Fruit fly (Drosophila melanogaster) whole organism, prepupa: ENCODE measurements around the gene MFS3.

Source experiments
- CG10669 ChIP-seq: fragments of 200-800 bp; sonication (Bioruptor generic); optimal IDR thresholded peaks from 3 replicates; lab custom pipeline; 2018; ENCODE audit warnings: missing biosample characterization, mild to moderate bottlenecking, missing genetic modification characterization, moderate library complexity
- CG11902 ChIP-seq: fragments of 200-800 bp; sonication (Bioruptor generic); optimal IDR thresholded peaks from 3 replicates; lab custom pipeline; 2016; ENCODE audit warnings: missing biosample characterization, missing genetic modification characterization
- CG15336 ChIP-seq: fragments of 200-800 bp; sonication (Bioruptor generic); IDR thresholded peaks from 2 replicates; pipeline ENCODE4 v1.3.6; 2022; ENCODE audit warnings: missing biosample characterization, missing genetic modification characterization
- CG16779 ChIP-seq: fragments of 200-800 bp; sonication (Bioruptor generic); optimal IDR thresholded peaks from 3 replicates; lab custom pipeline; 2017; ENCODE audit warnings: missing biosample characterization, mild to moderate bottlenecking, missing genetic modification characterization
- CG34406 ChIP-seq: fragments of 200-800 bp; sonication (Bioruptor generic); optimal IDR thresholded peaks from 3 replicates; lab custom pipeline; 2016; ENCODE audit warnings: missing biosample characterization, missing genetic modification characterization
- CG3919 ChIP-seq: fragments of 200-800 bp; sonication (Bioruptor generic); optimal IDR thresholded peaks from 3 replicates; lab custom pipeline; 2016; ENCODE audit warnings: missing biosample characterization, missing genetic modification characterization
- CG6163 ChIP-seq: fragments of 200-800 bp; sonication (Bioruptor generic); IDR thresholded peaks from 3 replicates; pipeline ENCODE4 v1.3.6; 2022; ENCODE audit warnings: missing biosample characterization, missing genetic modification characterization
- CG6792 ChIP-seq: fragments of 200-800 bp; sonication (Bioruptor generic); optimal IDR thresholded peaks from 3 replicates; lab custom pipeline; 2016; ENCODE audit warnings: missing biosample characterization, missing genetic modification characterization
- CG6808 ChIP-seq: fragments of 200-800 bp; sonication (Bioruptor generic); optimal IDR thresholded peaks from 3 replicates; lab custom pipeline; 2017; ENCODE audit warnings: missing biosample characterization, missing genetic modification characterization, mild to moderate bottlenecking, moderate library complexity, missing genetic modification reagents
- CG7368 ChIP-seq: fragments of 200-800 bp; sonication (Bioruptor generic); optimal IDR thresholded peaks from 3 replicates; lab custom pipeline; 2016; ENCODE audit warnings: missing biosample characterization, missing genetic modification characterization
- CG9139 ChIP-seq: fragments of 200-800 bp; sonication (Bioruptor generic); optimal IDR thresholded peaks from 3 replicates; lab custom pipeline; 2017; ENCODE audit warnings: missing biosample characterization, mild to moderate bottlenecking, missing genetic modification characterization
- Eip75B ChIP-seq: fragments of 200-800 bp; sonication (Bioruptor generic); optimal IDR thresholded peaks from 3 replicates; lab custom pipeline; 2016; ENCODE audit warnings: missing biosample characterization, missing genetic modification characterization
- Eip78C ChIP-seq: fragments of 200-800 bp; sonication (Bioruptor generic); peaks from one replicate; lab custom pipeline; 2016; ENCODE audit warnings: missing biosample characterization, missing genetic modification characterization
- Ets21C ChIP-seq: fragments of 200-800 bp; sonication (Bioruptor generic); optimal IDR thresholded peaks from 3 replicates; lab custom pipeline; 2016; ENCODE audit warnings: missing biosample characterization, missing genetic modification characterization
- Hr4 ChIP-seq: fragments of 200-800 bp; sonication (Bioruptor generic); optimal IDR thresholded peaks from 3 replicates; lab custom pipeline; 2016; ENCODE audit warnings: missing biosample characterization, missing genetic modification characterization
- OdsH ChIP-seq: fragments of 200-800 bp; sonication (Bioruptor generic); optimal IDR thresholded peaks from 3 replicates; lab custom pipeline; 2016; ENCODE audit warnings: missing biosample characterization, missing genetic modification characterization
- Sox102F ChIP-seq: fragments of 200-800 bp; sonication (Bioruptor generic); optimal IDR thresholded peaks from 2 replicates; lab custom pipeline; 2016; ENCODE audit warnings: missing biosample characterization, mild to moderate bottlenecking, missing genetic modification characterization
- acj6 ChIP-seq: fragments of 200-800 bp; sonication (Bioruptor generic); optimal IDR thresholded peaks from 3 replicates; lab custom pipeline; 2016; ENCODE audit warnings: missing biosample characterization, missing genetic modification characterization
- cyc ChIP-seq: fragments of 200-800 bp; sonication (Bioruptor generic); optimal IDR thresholded peaks from 3 replicates; lab custom pipeline; 2016; ENCODE audit warnings: missing biosample characterization, missing genetic modification characterization
- eg ChIP-seq: fragments of 200-800 bp; sonication (Bioruptor generic); IDR thresholded peaks from 3 replicates; pipeline ENCODE4 v1.3.6; 2022; ENCODE audit warnings: missing biosample characterization, missing genetic modification characterization
- fd85E ChIP-seq: fragments of 200-800 bp; sonication (Bioruptor generic); optimal IDR thresholded peaks from 3 replicates; lab custom pipeline; 2016; ENCODE audit warnings: missing biosample characterization, missing genetic modification characterization
- fkh ChIP-seq: fragments of 200-800 bp; sonication (Bioruptor generic); optimal IDR thresholded peaks from 3 replicates; lab custom pipeline; 2017; ENCODE audit warnings: missing biosample characterization, mild to moderate bottlenecking, missing genetic modification characterization, moderate library complexity
- pdm3 ChIP-seq: fragments of 200-800 bp; sonication (Bioruptor generic); optimal IDR thresholded peaks from 3 replicates; lab custom pipeline; 2016; ENCODE audit warnings: missing biosample characterization, missing genetic modification characterization
- salr ChIP-seq, 2 experiments: fragments of 200-800 bp; sonication (Bioruptor generic); optimal IDR thresholded peaks; 3 replicates each; lab custom pipeline; 2016 to 2018; ENCODE audit warnings: missing biosample characterization in 2 of 2, missing genetic modification characterization in 2 of 2, mild to moderate bottlenecking in 1 of 2
- ss ChIP-seq, 2 experiments: fragments of 200-800 bp; sonication (Bioruptor generic); optimal IDR thresholded peaks; 2 replicates in 1 of 2; 3 replicates in 1 of 2; lab custom pipeline; 2017 to 2018; ENCODE audit warnings: mild to moderate bottlenecking in 2 of 2, missing biosample characterization in 2 of 2, missing genetic modification characterization in 2 of 2, moderate library complexity in 1 of 2
- svp ChIP-seq: fragments of 200-800 bp; sonication (Bioruptor generic); peaks from one replicate; lab custom pipeline; 2016; ENCODE audit warnings: missing biosample characterization, missing genetic modification characterization
- topi ChIP-seq: fragments of 200-800 bp; sonication (Bioruptor generic); optimal IDR thresholded peaks from 3 replicates; lab custom pipeline; 2016; ENCODE audit warnings: missing biosample characterization, missing genetic modification characterization

The MFS3 gene

DNA sequence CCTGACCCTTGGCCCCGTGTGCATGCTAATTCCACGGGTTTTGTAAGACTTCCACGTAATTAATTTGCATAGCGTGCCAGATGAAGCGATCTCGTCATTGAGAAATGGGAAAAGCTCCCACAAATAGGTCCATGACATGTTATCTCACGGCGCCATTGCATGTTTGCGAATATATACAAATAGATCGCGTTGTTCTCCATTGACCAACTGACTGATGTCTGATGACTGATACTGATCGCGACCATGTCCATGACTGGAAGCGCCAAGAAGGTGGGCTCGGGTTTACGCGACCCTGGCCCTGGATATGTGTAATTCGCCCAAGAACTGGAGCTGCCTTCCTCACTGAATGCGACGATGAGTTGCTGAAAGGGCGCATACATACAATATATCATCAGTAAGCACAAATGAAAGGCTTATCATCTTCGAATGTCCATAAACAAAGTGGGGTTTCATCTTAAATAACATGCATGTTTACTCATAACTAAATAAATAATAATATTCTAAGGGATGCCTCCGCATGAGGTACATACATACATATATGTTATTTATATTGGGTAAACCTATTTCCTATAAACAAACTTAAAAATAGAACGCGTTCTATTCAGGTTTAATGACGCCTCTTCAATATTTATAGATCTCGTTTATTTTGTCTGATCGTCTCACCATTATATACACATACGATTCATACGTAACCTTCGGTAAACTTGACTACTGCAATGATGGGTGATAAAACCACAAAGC is 19.8 kb upstream of the MFS3 start:
- TF ChIP-seq topi (GFP tag; lab: Kevin White, UChicago) (no peak), svp (GFP tag; lab: Kevin White, UChicago) (peak; percentile 72), salr (GFP tag; optimal IDR thresholded peaks at IDR 0.05; lab: Kevin White, UChicago) (no peak), acj6 (GFP tag; lab: Kevin White, UChicago) (no peak), Eip78C (GFP tag; lab: Kevin White, UChicago) (peak; percentile 40), fkh (GFP tag; lab: Kevin White, UChicago) (peak; percentile 82), Sox102F (no peak), Eip75B (GFP tag; lab: Kevin White, UChicago) (no peak)

DNA sequence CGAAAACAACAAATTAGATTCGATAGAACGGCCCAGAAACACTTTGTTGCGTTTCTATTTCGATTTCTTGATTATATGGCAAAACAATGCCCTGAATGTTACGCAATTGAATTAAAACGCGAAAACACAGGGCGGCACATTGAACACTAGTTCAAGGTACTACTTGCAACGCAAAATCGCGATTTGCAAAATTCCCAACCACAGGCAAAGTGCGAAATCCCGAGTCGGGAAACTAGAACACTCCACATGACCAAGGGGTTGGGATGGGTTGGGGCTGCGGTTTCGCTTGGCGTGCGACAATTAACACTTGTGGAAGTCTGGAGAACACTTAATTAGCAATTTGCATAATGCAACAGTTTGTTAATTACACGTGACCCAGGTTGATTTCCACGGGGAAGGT is 18.7 kb upstream of the MFS3 start:
- TF ChIP-seq Hr4, result no peak
- TF ChIP-seq CG10669 (GFP tag; lab: Kevin White, UChicago), result peak; percentile 5

- TF ChIP-seq Ets21C (GFP tag; lab: Kevin White, UChicago), result no peak
- TF ChIP-seq CG11902 (GFP tag; lab: Kevin White, UChicago), result no peak
- no peak for TF ChIP-seq OdsH (GFP tag; lab: Kevin White, UChicago)
- TF ChIP-seq pdm3 (GFP tag; lab: Kevin White, UChicago), result no peak
- TF ChIP-seq svp (GFP tag; lab: Kevin White, UChicago), result peak; percentile 2
- TF ChIP-seq CG16779 (tag; lab: Kevin White, UChicago), result peak; percentile 45
- peak; percentile 82 for TF ChIP-seq fkh (GFP tag; lab: Kevin White, UChicago)
These were observed 17.6 kb upstream of the MFS3 start for dm6 chr2L:1125437-1125836.

- TF ChIP-seq svp (GFP tag; lab: Kevin White, UChicago) (peak; percentile 66), Eip78C (GFP tag; lab: Kevin White, UChicago) (no peak)
These were observed 16.5 kb upstream of the MFS3 start for dm6 chr2L:1126527-1126926.

DNA sequence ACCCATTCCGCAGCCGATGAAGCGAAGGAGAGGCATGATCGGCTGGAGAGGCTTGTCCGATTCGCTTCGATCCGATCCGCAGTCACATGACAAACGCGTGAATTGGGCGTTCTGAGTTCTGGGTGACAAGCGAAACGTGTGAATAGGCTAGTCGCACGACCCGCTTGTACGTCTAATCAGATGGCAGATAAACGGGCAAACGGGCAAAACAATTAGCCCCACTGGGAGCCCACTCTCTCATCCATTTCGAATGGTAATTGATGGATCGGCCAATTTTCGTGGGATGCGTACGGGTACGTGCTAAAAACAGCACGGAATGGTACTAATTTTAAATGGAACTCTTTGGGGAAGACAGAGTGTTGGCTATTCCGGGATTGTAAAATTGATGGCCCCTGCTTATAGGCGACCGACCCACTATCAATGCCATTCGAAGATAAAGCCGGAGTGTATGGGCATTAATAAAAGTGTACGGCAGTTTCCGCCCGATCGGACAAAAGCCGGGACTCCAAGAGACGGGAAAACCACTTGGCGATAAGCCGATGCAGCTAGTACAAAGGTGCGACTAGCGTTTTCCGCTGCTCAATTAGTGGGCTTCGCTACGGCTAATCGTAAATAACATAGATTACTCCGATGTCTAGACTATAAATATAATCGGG is 15.4 kb upstream of the MFS3 start:
- TF ChIP-seq CG34406 (no peak), CG9139 (GFP tag; lab: Kevin White, UChicago) (no peak), CG6792 (no peak), fd85E (GFP tag; lab: Kevin White, UChicago) (no peak), CG3919 (GFP tag; lab: Kevin White, UChicago) (no peak), CG15336 (no peak), CG6808 (GFP tag; lab: Kevin White, UChicago) (no peak)
- TF ChIP-seq, all 60 proteins: peak for 0

DNA sequence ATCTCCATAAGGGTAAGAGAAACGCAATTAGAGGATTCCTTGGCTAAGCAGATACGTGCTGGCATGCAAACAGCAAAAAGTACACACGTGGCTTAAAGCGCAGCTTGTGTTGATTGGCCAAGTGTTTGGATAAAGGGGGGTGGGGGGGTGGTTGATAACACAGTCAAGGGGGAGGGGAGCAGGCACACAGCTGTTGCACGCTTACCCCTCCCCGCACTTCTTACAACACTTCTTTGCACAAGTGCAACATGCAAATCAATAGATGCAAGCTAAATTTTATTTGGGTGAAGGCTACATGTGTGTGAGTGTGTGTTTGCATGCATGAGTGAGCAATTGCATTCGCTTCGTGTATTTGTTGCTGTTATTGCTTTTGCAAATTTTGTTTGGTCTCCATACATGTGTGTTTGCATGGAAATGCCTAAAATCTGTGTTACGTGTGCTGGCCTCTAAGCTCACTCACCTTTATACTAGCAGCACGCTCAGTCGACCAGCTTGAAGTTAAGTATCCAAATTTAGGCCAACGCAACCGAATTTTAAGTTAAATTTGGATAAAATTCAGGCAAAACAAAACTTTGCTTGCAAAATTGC is 14.6 kb upstream of the MFS3 start:
- TF ChIP-seq CG9139 (GFP tag; lab: Kevin White, UChicago) (no peak), eg (GFP tag; lab: Robert Waterston, UW) (peak; percentile 46; the same call in 1 of the 3 replicates), ss (GFP tag; optimal IDR thresholded peaks at IDR 0.05; lab: Kevin White, UChicago) (no peak), Eip78C (GFP tag; lab: Kevin White, UChicago) (no peak), Eip75B (GFP tag; lab: Kevin White, UChicago) (no peak), CG7368 (GFP tag; lab: Kevin White, UChicago) (no peak), cyc (GFP tag; lab: Kevin White, UChicago) (no peak), fkh (GFP tag; lab: Kevin White, UChicago) (peak; percentile 29), CG6163 (GFP tag; lab: Robert Waterston, UW) (no peak)
- TF ChIP-seq, all 60 proteins: peak for 2
